Worm (Caenorhabditis elegans): ENCODE data around the gene F44E7.7.
A peak's percentile ranks its signal among the peaks of the same experiment; 100 is the strongest.

DNA sequence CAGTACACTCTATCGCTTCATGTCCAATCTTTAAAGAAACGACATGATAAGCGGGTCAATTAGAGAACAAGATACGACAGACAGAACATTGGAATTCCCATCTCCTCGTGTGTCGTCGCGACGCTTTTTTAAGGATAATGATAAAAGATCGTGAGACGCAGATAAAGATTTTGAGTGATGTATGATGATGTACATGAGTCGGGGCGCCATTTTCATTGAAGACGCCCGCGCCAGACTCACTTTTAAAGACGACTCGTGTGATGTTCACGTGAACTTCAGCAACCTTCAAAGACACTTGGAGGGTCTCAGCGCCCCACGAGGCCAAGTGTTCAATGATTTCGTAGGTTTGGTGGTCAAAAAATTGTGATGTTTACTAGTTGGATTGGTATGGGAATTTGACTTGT lies 17.0 kb downstream of the F44E7.7 start:
- TF ChIP-seq php-3 (GFP tag; IDR thresholded peaks at IDR 0.05) (peak; percentile 61; the same call in 1 of the 2 replicates), aly-2 (tag; optimal IDR thresholded peaks at IDR 0.05) (no peak), hlh-11 (tag; optimal IDR thresholded peaks at IDR 0.05) (peak; percentile 98), jun-1 (tag; optimal IDR thresholded peaks at IDR 0.05) (no peak), sdz-12 (GFP tag; optimal IDR thresholded peaks at IDR 0.05) (no peak), snpc-4 (tag; optimal IDR thresholded peaks at IDR 0.05) (no peak), unc-130 (GFP tag; optimal IDR thresholded peaks at IDR 0.05) (no peak), pha-4 (GFP tag; IDR thresholded peaks at IDR 0.05) (no peak), pha-4 (tag; optimal IDR thresholded peaks at IDR 0.05) (no peak), mep-1 (tag; optimal IDR thresholded peaks at IDR 0.05) (peak; percentile 28)

All from whole organism, L4 larva.